Fruit fly (Drosophila melanogaster) whole organism, embryonic: ENCODE measurements around the gene CG13074.

Experiments
- ATbp ChIP-seq: fragments of 200-800 bp; sonication (Bioruptor generic); optimal IDR thresholded peaks from 2 replicates; lab custom pipeline; 2017; ENCODE audit warnings: missing biosample characterization, mild to moderate bottlenecking, missing genetic modification characterization, missing genetic modification reagents
- Atf-2 ChIP-seq: fragments of 200-800 bp; sonication (Bioruptor generic); optimal IDR thresholded peaks from 2 replicates; lab custom pipeline; 2016; ENCODE audit warnings: missing biosample characterization, missing genetic modification characterization
- CG1024 ChIP-seq: fragments of 200-800 bp; sonication (Bioruptor generic); IDR thresholded peaks from 2 replicates; pipeline ENCODE4 v1.3.6; 2022; ENCODE audit warnings: missing biosample characterization, missing genetic modification characterization
- CG10654 ChIP-seq: fragments of 200-800 bp; sonication (Bioruptor generic); optimal IDR thresholded peaks from 2 replicates; lab custom pipeline; 2016; ENCODE audit warnings: missing biosample characterization, missing genetic modification characterization
- CG10979 ChIP-seq: fragments of 200-800 bp; sonication (Bioruptor generic); optimal IDR thresholded peaks from 2 replicates; lab custom pipeline; 2018; ENCODE audit warnings: missing biosample characterization, mild to moderate bottlenecking, missing genetic modification characterization, moderate library complexity
- CG12155 ChIP-seq: fragments of 200-800 bp; sonication (Bioruptor generic); optimal IDR thresholded peaks from 3 replicates; lab custom pipeline; 2016; ENCODE audit warnings: missing biosample characterization, missing genetic modification characterization
- CG12391 ChIP-seq: fragments of 200-800 bp; sonication (Bioruptor generic); optimal IDR thresholded peaks from 3 replicates; lab custom pipeline; 2018; ENCODE audit warnings: missing biosample characterization, mild to moderate bottlenecking, missing genetic modification characterization, moderate library complexity
- CG12744 ChIP-seq: fragments of 200-800 bp; sonication (Bioruptor generic); optimal IDR thresholded peaks from 2 replicates; lab custom pipeline; 2016; ENCODE audit warnings: missing biosample characterization, missing genetic modification characterization
- CG15269 ChIP-seq: fragments of 200-800 bp; sonication (Bioruptor generic); optimal IDR thresholded peaks from 2 replicates; lab custom pipeline; 2018; ENCODE audit warnings: missing biosample characterization, mild to moderate bottlenecking, missing genetic modification characterization, moderate library complexity
- CG1792 ChIP-seq: fragments of 200-800 bp; sonication (Bioruptor generic); optimal IDR thresholded peaks from 2 replicates; lab custom pipeline; 2016; ENCODE audit warnings: missing biosample characterization, missing genetic modification characterization
- CG30403 ChIP-seq: fragments of 200-800 bp; sonication (Bioruptor generic); optimal IDR thresholded peaks from 3 replicates; lab custom pipeline; 2016; ENCODE audit warnings: missing biosample characterization, missing genetic modification characterization
- CG3838 ChIP-seq: fragments of 200-800 bp; sonication (Bioruptor generic); optimal IDR thresholded peaks from 3 replicates; lab custom pipeline; 2016; ENCODE audit warnings: missing biosample characterization, missing genetic modification characterization
- CG4282 ChIP-seq: fragments of 200-800 bp; sonication (Bioruptor generic); optimal IDR thresholded peaks from 2 replicates; lab custom pipeline; 2016; ENCODE audit warnings: missing biosample characterization, missing genetic modification characterization
- CG4360 ChIP-seq: fragments of 200-800 bp; sonication (Bioruptor generic); IDR thresholded peaks from 2 replicates; pipeline ENCODE4 v1.3.6; 2022; ENCODE audit warnings: missing biosample characterization, missing genetic modification characterization
- CG5245 ChIP-seq: fragments of 200-800 bp; sonication (Bioruptor generic); optimal IDR thresholded peaks from 3 replicates; lab custom pipeline; 2016; ENCODE audit warnings: missing biosample characterization, missing genetic modification characterization
- CG6791 ChIP-seq: fragments of 200-800 bp; sonication (Bioruptor generic); IDR thresholded peaks from 3 replicates; pipeline ENCODE4 v1.3.6; 2022; ENCODE audit warnings: missing biosample characterization, missing genetic modification characterization; ENCODE audit not compliant: partially characterized antibody
- CG7271 ChIP-seq: fragments of 200-800 bp; sonication (Bioruptor generic); optimal IDR thresholded peaks from 2 replicates; lab custom pipeline; 2018; ENCODE audit warnings: missing biosample characterization, mild to moderate bottlenecking, missing genetic modification characterization, moderate library complexity
- CG7372 ChIP-seq: fragments of 200-800 bp; sonication (Bioruptor generic); IDR thresholded peaks from 2 replicates; pipeline ENCODE4 v1.3.6; 2022; ENCODE audit warnings: missing biosample characterization, missing genetic modification characterization
- CG8359 ChIP-seq: fragments of 200-800 bp; sonication (Bioruptor generic); optimal IDR thresholded peaks from 2 replicates; lab custom pipeline; 2017; ENCODE audit warnings: missing biosample characterization, mild to moderate bottlenecking, missing genetic modification characterization, borderline replicate concordance
- Dbx ChIP-seq: fragments of 200-800 bp; sonication (Bioruptor generic); IDR thresholded peaks from 3 replicates; pipeline ENCODE4 v1.3.6; 2022; ENCODE audit warnings: missing biosample characterization, missing genetic modification characterization
- E2f2 ChIP-seq: fragments of 200-800 bp; sonication (Bioruptor generic); IDR thresholded peaks from 2 replicates; pipeline ENCODE4 v1.3.6; 2022; ENCODE audit warnings: missing biosample characterization, missing genetic modification characterization
- Ets65A ChIP-seq: fragments of 200-800 bp; sonication (Bioruptor generic); peaks from one replicate; lab custom pipeline; 2016; ENCODE audit warnings: missing biosample characterization, missing genetic modification characterization
- HmgZ ChIP-seq: fragments of 200-800 bp; sonication (Bioruptor generic); optimal IDR thresholded peaks from 2 replicates; lab custom pipeline; 2018; ENCODE audit warnings: missing biosample characterization, mild to moderate bottlenecking, missing genetic modification characterization
- Hr3 ChIP-seq: fragments of 200-800 bp; sonication (Bioruptor generic); optimal IDR thresholded peaks from 3 replicates; lab custom pipeline; 2016; ENCODE audit warnings: missing biosample characterization, missing genetic modification characterization
- Max ChIP-seq: fragments of 200-800 bp; sonication (Bioruptor generic); optimal IDR thresholded peaks from 2 replicates; lab custom pipeline; 2016; ENCODE audit warnings: missing biosample characterization, mild to moderate bottlenecking, missing genetic modification characterization
- Spps ChIP-seq: fragments of 200-800 bp; sonication (Bioruptor generic); optimal IDR thresholded peaks from 2 replicates; lab custom pipeline; 2018; ENCODE audit warnings: missing biosample characterization, mild to moderate bottlenecking, missing genetic modification characterization
- bcd ChIP-seq: fragments of 200-800 bp; sonication (Bioruptor generic); optimal IDR thresholded peaks from 2 replicates; lab custom pipeline; 2017; ENCODE audit warnings: missing biosample characterization, mild to moderate bottlenecking, missing genetic modification characterization
- cato ChIP-seq: fragments of 200-800 bp; sonication (Bioruptor generic); optimal IDR thresholded peaks from 2 replicates; lab custom pipeline; 2016; ENCODE audit warnings: missing biosample characterization, missing genetic modification characterization, borderline replicate concordance
- corto ChIP-seq: fragments of 200-800 bp; sonication (Bioruptor generic); optimal IDR thresholded peaks from 2 replicates; lab custom pipeline; 2016; ENCODE audit warnings: missing biosample characterization, mild to moderate bottlenecking, missing genetic modification characterization, moderate library complexity
- croc ChIP-seq: fragments of 200-800 bp; sonication (Bioruptor generic); conservative IDR thresholded peaks from 3 replicates; pipeline ENCODE4 v1.3.6; 2022; ENCODE audit warnings: missing biosample characterization, missing genetic modification characterization
- dan ChIP-seq: fragments of 200-800 bp; sonication (Bioruptor generic); IDR thresholded peaks from 2 replicates; pipeline ENCODE4 v1.3.6; 2022; ENCODE audit warnings: missing biosample characterization, missing genetic modification characterization
- dimm ChIP-seq: fragments of 200-800 bp; sonication (Bioruptor generic); IDR thresholded peaks from 2 replicates; pipeline ENCODE4 v1.3.6; 2022; ENCODE audit warnings: missing biosample characterization, missing genetic modification characterization
- dmrt11E ChIP-seq: fragments of 200-800 bp; sonication (Bioruptor generic); optimal IDR thresholded peaks from 3 replicates; lab custom pipeline; 2018; ENCODE audit warnings: missing biosample characterization, mild to moderate bottlenecking, missing genetic modification characterization, moderate library complexity
- dpn ChIP-seq, 2 experiments: fragments of 200-800 bp; sonication (Bioruptor generic); optimal IDR thresholded peaks; 3 replicates each; lab custom pipeline; 2016; ENCODE audit warnings: missing biosample characterization in 2 of 2, missing genetic modification characterization in 2 of 2
- dysf ChIP-seq: fragments of 200-800 bp; sonication (Bioruptor generic); IDR thresholded peaks from 3 replicates; pipeline ENCODE4 v1.3.6; 2022; ENCODE audit warnings: missing biosample characterization, missing genetic modification characterization
- emc ChIP-seq: fragments of 200-800 bp; sonication (Bioruptor generic); optimal IDR thresholded peaks from 2 replicates; lab custom pipeline; 2016; ENCODE audit warnings: missing biosample characterization, missing genetic modification characterization
- ftz-f1 ChIP-seq: fragments of 200-800 bp; sonication (Bioruptor generic); optimal IDR thresholded peaks from 2 replicates; lab custom pipeline; 2016; ENCODE audit warnings: missing biosample characterization, missing genetic modification characterization
- hbn ChIP-seq: fragments of 200-800 bp; sonication (Bioruptor generic); IDR thresholded peaks from 2 replicates; pipeline ENCODE4 v1.3.6; 2022; ENCODE audit warnings: missing biosample characterization, missing genetic modification characterization; ENCODE audit not compliant: partially characterized antibody
- ind ChIP-seq: fragments of 200-800 bp; sonication (Bioruptor generic); optimal IDR thresholded peaks from 3 replicates; lab custom pipeline; 2016; ENCODE audit warnings: missing biosample characterization, missing genetic modification characterization
- jing ChIP-seq: fragments of 200-800 bp; sonication (Bioruptor generic); optimal IDR thresholded peaks from 2 replicates; lab custom pipeline; 2018; ENCODE audit warnings: missing biosample characterization, mild to moderate bottlenecking, missing genetic modification characterization
- nerfin-1 ChIP-seq: fragments of 200-800 bp; sonication (Bioruptor generic); optimal IDR thresholded peaks from 3 replicates; lab custom pipeline; 2019; ENCODE audit warnings: missing biosample characterization, mild to moderate bottlenecking, missing genetic modification characterization, moderate library complexity
- nmo ChIP-seq: fragments of 200-800 bp; sonication (Bioruptor generic); optimal IDR thresholded peaks from 2 replicates; lab custom pipeline; 2018; ENCODE audit warnings: missing biosample characterization, mild to moderate bottlenecking, missing genetic modification characterization, moderate library complexity
- odd ChIP-seq: fragments of 200-800 bp; sonication (Bioruptor generic); optimal IDR thresholded peaks from 2 replicates; lab custom pipeline; 2017; ENCODE audit warnings: missing biosample characterization, mild to moderate bottlenecking, missing genetic modification characterization
- pnt ChIP-seq: fragments of 200-800 bp; sonication (Bioruptor generic); optimal IDR thresholded peaks from 3 replicates; lab custom pipeline; 2016; ENCODE audit warnings: missing biosample characterization, missing genetic modification characterization
- seq ChIP-seq: fragments of 200-800 bp; sonication (Bioruptor generic); IDR thresholded peaks from 2 replicates; pipeline ENCODE4 v1.3.6; 2022; ENCODE audit warnings: missing biosample characterization, missing genetic modification characterization
- sr ChIP-seq: fragments of 200-800 bp; sonication (Bioruptor generic); IDR thresholded peaks from 3 replicates; pipeline ENCODE4 v1.3.6; 2022; ENCODE audit warnings: missing biosample characterization, missing genetic modification characterization
- ssp ChIP-seq: fragments of 200-800 bp; sonication (Bioruptor generic); IDR thresholded peaks from 2 replicates; pipeline ENCODE4 v1.3.6; 2022; ENCODE audit warnings: missing biosample characterization, missing genetic modification characterization
- tio ChIP-seq: fragments of 200-800 bp; sonication (Bioruptor generic); optimal IDR thresholded peaks from 2 replicates; lab custom pipeline; 2017; ENCODE audit warnings: missing biosample characterization, missing genetic modification characterization, inconsistent platforms
- zen ChIP-seq: fragments of 200-800 bp; sonication (Bioruptor generic); optimal IDR thresholded peaks from 3 replicates; lab custom pipeline; 2018; ENCODE audit warnings: missing biosample characterization, mild to moderate bottlenecking, missing genetic modification characterization, moderate library complexity
- zf30C ChIP-seq: fragments of 200-800 bp; sonication (Bioruptor generic); optimal IDR thresholded peaks from 3 replicates; lab custom pipeline; 2018; ENCODE audit warnings: missing biosample characterization, mild to moderate bottlenecking, missing genetic modification characterization

Gene CG13074

DNA sequence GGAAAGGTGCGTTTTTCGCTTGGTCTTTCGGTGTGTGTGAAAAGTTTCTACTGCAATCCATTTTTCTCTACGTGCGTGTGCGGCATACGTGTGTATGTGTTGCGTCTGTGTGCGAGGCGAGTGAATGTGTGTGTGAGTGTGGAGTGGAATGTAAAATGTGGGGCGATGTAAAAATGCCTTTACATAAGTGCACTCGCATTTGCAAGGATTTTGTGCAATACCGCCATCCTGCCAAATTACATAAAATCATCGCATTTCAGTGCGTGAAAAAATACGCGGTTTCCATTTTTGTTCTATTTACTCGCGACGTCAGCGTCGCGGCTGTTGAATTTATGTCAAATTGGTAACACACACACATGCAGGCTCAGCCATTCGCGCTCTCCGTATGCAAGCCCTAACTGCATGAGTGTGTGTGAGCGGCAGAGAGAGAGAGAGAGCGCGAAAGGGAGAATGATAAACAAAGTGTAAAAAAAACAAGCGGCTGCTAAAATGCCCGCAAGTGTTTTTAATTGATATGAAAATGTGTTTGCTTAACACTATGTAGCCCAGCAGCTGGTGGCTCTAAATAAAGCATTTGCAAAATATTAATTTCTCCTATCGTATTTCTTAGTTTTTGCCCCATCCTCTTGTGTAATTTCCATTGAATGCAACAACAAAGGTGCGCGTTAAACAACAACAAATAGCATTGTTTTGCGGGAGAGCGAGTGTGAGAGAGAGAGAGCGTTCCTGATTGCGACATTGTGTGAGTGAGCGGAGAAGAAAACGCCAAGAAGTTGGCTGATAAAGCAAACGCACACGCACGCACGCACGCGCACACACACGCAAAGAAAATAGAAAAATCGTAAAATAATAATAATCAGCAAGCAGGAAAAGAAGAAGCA is 44.9 kb downstream of the CG13074 start (continued):
- no peak for TF ChIP-seq cato (GFP tag; lab: Kevin White, UChicago)
- no peak for TF ChIP-seq dimm (GFP tag; lab: Robert Waterston, UW)
- peak; percentile 5 for TF ChIP-seq zf30C (GFP tag; lab: Kevin White, UChicago)
- no peak for TF ChIP-seq CG5245
- no peak for TF ChIP-seq CG7372
- TF ChIP-seq Spps (tag; lab: Kevin White, UChicago), result no peak
- no peak for TF ChIP-seq dmrt11E (tag; lab: Kevin White, UChicago)
- no peak for TF ChIP-seq CG10654 (GFP tag; lab: Kevin White, UChicago)
- no peak for TF ChIP-seq bcd
- no peak for TF ChIP-seq CG7271
- TF ChIP-seq ftz-f1 (GFP tag; lab: Kevin White, UChicago), result no peak
- TF ChIP-seq nmo (GFP tag; lab: Kevin White, UChicago), result peak; percentile 30
- no peak for TF ChIP-seq Dbx
- peak; percentile 2 for TF ChIP-seq Max
- peak; percentile 26 for TF ChIP-seq corto (GFP tag; lab: Kevin White, UChicago)
- no peak for TF ChIP-seq CG15269 (tag; lab: Kevin White, UChicago)
- no peak for TF ChIP-seq Ets65A (GFP tag; lab: Kevin White, UChicago)
- TF ChIP-seq dpn (GFP tag; optimal IDR thresholded peaks at IDR 0.05; lab: Kevin White, UChicago), result no peak
- no peak for TF ChIP-seq zen (tag; lab: Kevin White, UChicago)
- no peak for TF ChIP-seq CG3838 (GFP tag; lab: Kevin White, UChicago)
- no peak for TF ChIP-seq seq (GFP tag; lab: Robert Waterston, UW)
- no peak for TF ChIP-seq Atf-2
- TF ChIP-seq jing (GFP tag; lab: Kevin White, UChicago), result no peak
- TF ChIP-seq Hr3 (GFP tag; lab: Kevin White, UChicago), result no peak
- no peak for TF ChIP-seq pnt
- peak; percentile 97 for TF ChIP-seq nerfin-1 (tag; lab: Kevin White, UChicago)
- no peak for TF ChIP-seq ssp (GFP tag; lab: Robert Waterston, UW)
- TF ChIP-seq CG12155 (GFP tag; lab: Kevin White, UChicago), result no peak
- TF ChIP-seq emc, result no peak
- no peak for TF ChIP-seq CG12391 (tag; lab: Kevin White, UChicago)
- no peak for TF ChIP-seq sr
- TF ChIP-seq CG8359, result no peak
- peak; percentile 89 for TF ChIP-seq CG4360 (GFP tag; lab: Robert Waterston, UW)
- no peak for TF ChIP-seq ind (GFP tag; lab: Kevin White, UChicago)
- TF ChIP-seq CG10979 (tag; lab: Kevin White, UChicago), result no peak
- TF ChIP-seq dysf, result no peak
- no peak for TF ChIP-seq CG30403 (GFP tag; lab: Kevin White, UChicago)
- no peak for TF ChIP-seq CG12744
- no peak for TF ChIP-seq odd (GFP tag; lab: Kevin White, UChicago)
- no peak for TF ChIP-seq dan
- TF ChIP-seq CG6791 (GFP tag; lab: Robert Waterston, UW), result no peak
- no peak for TF ChIP-seq CG4282 (GFP tag; lab: Kevin White, UChicago)
- no peak; the same call in 1 of the 2 replicates for TF ChIP-seq hbn (GFP tag; lab: Robert Waterston, UW)
- no peak for TF ChIP-seq tio
- no peak for TF ChIP-seq CG1792 (GFP tag; lab: Kevin White, UChicago)
- no peak for TF ChIP-seq CG1024 (GFP tag; lab: Robert Waterston, UW)
- no peak for TF ChIP-seq croc (GFP tag; lab: Robert Waterston, UW)
- TF ChIP-seq E2f2 (GFP tag; lab: Robert Waterston, UW), result no peak
- no peak for TF ChIP-seq HmgZ (tag; lab: Kevin White, UChicago)
- no peak for TF ChIP-seq ATbp
